Worm (Caenorhabditis elegans) whole organism, late embryonic: Measurements from ENCODE around the gene cyp-13B2.

Experiments
- C38D4.7 ChIP-seq: fragments of 200-800 bp; sonication (Bioruptor generic); optimal IDR thresholded peaks from 2 replicates; lab custom pipeline; 2018; ENCODE audit warnings: mild to moderate bottlenecking, missing genetic modification characterization, moderate library complexity, missing compliant biosample characterization
- F13H6.1 ChIP-seq: sonication (generic microtip); optimal IDR thresholded peaks from 2 replicates; lab custom pipeline; 2016; ENCODE audit warnings: missing genetic modification characterization, missing compliant biosample characterization
- ceh-24 ChIP-seq: sonication (generic microtip); optimal IDR thresholded peaks from 2 replicates; lab custom pipeline; 2016; ENCODE audit warnings: mild to moderate bottlenecking, missing genetic modification characterization, missing compliant biosample characterization
- fkh-10 ChIP-seq: fragments of 150-350 bp; optimal IDR thresholded peaks from 2 replicates; lab custom pipeline; 2014; ENCODE audit warnings: missing biosample characterization, missing genetic modification reagents, missing genetic modification characterization
- nfya-1 ChIP-seq: sonication (generic microtip); optimal IDR thresholded peaks from 2 replicates; lab custom pipeline; 2017; ENCODE audit warnings: missing genetic modification characterization, mild to moderate bottlenecking, missing compliant biosample characterization, antibody characterized with exemption, moderate library complexity
- pqm-1 ChIP-seq: sonication (generic microtip); optimal IDR thresholded peaks from 2 replicates; lab custom pipeline; 2016; ENCODE audit warnings: missing genetic modification characterization, missing compliant biosample characterization
- syd-9 ChIP-seq: sonication (generic microtip); optimal IDR thresholded peaks from 2 replicates; lab custom pipeline; 2016; ENCODE audit warnings: mild to moderate bottlenecking, missing genetic modification characterization, moderate library complexity, missing compliant biosample characterization
- unc-86 ChIP-seq: sonication (generic microtip); optimal IDR thresholded peaks from 2 replicates; lab custom pipeline; 2016; ENCODE audit warnings: missing genetic modification characterization, missing compliant biosample characterization

DNA sequence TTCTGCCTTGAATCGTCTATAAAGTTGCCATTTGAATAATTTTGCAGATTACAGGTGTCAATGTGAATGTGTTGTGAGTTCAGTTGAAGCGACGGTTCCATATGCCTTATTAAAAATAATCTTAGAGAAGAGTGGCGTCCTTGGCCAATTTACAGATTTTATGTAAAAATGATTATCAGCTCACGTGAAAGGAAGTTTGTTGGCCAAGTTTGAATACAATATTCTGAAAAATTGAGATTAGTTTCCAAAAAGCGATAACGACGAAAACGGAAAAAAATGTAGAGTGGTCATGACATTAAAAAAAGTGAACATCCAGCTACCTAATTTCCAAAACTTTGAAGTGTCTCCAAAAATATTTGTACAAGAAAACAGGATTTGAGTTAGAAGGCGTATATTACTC, 29.7 kb downstream of the cyp-13B2 start, which contains the start of gene E02H4.5:
- TF ChIP-seq unc-86 (tag; lab: Kevin White, UChicago) (no peak), C38D4.7 (no peak), F13H6.1 (no peak), fkh-10 (GFP tag; lab: Kevin White, UChicago) (no peak), nfya-1 (tag; lab: Kevin White, UChicago) (no peak), syd-9 (tag; lab: Kevin White, UChicago) (no peak), pqm-1 (tag; lab: Kevin White, UChicago) (no peak), ceh-24 (no peak)
